Worm (Caenorhabditis elegans) whole organism, L2 larva: ENCODE data around the gene C47E12.9.

Source experiments
- C34F6.9 ChIP-seq: fragments of 150-350 bp; optimal IDR thresholded peaks from 2 replicates; lab custom pipeline; 2014; ENCODE audit warnings: missing biosample characterization, missing genetic modification characterization
- F13H6.1 ChIP-seq: sonication (generic microtip); optimal IDR thresholded peaks from 2 replicates; lab custom pipeline; 2016; ENCODE audit warnings: missing genetic modification characterization, missing compliant biosample characterization
- Y55F3AM.14 ChIP-seq: fragments of 200-800 bp; sonication (Bioruptor generic); optimal IDR thresholded peaks from 2 replicates; lab custom pipeline; 2018; ENCODE audit warnings: mild to moderate bottlenecking, missing genetic modification characterization, missing compliant biosample characterization
- alr-1 ChIP-seq: fragments of 150-350 bp; optimal IDR thresholded peaks from 2 replicates; lab custom pipeline; 2014; ENCODE audit warnings: missing biosample characterization, missing genetic modification characterization
- aly-2 ChIP-seq: fragments of 150-350 bp; optimal IDR thresholded peaks from 2 replicates; lab custom pipeline; 2014; ENCODE audit warnings: missing biosample characterization, missing genetic modification characterization
- ceh-16 ChIP-seq: fragments of 150-350 bp; optimal IDR thresholded peaks from 2 replicates; lab custom pipeline; 2014; ENCODE audit warnings: missing biosample characterization, missing genetic modification characterization
- ceh-82 ChIP-seq: fragments of 150-350 bp; optimal IDR thresholded peaks from 2 replicates; lab custom pipeline; 2014; ENCODE audit warnings: missing biosample characterization, missing genetic modification characterization
- fos-1 ChIP-seq: fragments of 150-350 bp; optimal IDR thresholded peaks from 2 replicates; lab custom pipeline; 2014; ENCODE audit warnings: missing biosample characterization, missing genetic modification characterization
- lin-11 ChIP-seq: fragments of 150-350 bp; sonication (generic microtip); optimal IDR thresholded peaks from 2 replicates; lab custom pipeline; 2014; ENCODE audit warnings: missing biosample characterization, missing genetic modification characterization, inconsistent platforms, mixed read lengths
- lin-13 ChIP-seq: fragments of 150-350 bp; optimal IDR thresholded peaks from 2 replicates; lab custom pipeline; 2014; ENCODE audit warnings: missing biosample characterization, missing genetic modification reagents, missing genetic modification characterization
- mdl-1 ChIP-seq, 2 experiments: fragments of 150-350 bp in 1 of 2; sonication (generic microtip) in 1 of 2; optimal IDR thresholded peaks; 2 replicates each; lab custom pipeline; 2017; ENCODE audit warnings: missing biosample characterization in 2 of 2, missing genetic modification characterization in 2 of 2
- nhr-12 ChIP-seq: fragments of 150-350 bp; optimal IDR thresholded peaks from 2 replicates; lab custom pipeline; 2014; ENCODE audit warnings: missing biosample characterization, missing genetic modification characterization
- nhr-129 ChIP-seq: fragments of 150-350 bp; optimal IDR thresholded peaks from 2 replicates; lab custom pipeline; 2014; ENCODE audit warnings: missing biosample characterization, missing genetic modification characterization
- nhr-25 ChIP-seq: fragments of 150-350 bp; sonication (generic microtip); optimal IDR thresholded peaks from 3 replicates; lab custom pipeline; 2014; ENCODE audit warnings: missing biosample characterization, missing genetic modification characterization
- nhr-6 ChIP-seq: fragments of 150-350 bp; optimal IDR thresholded peaks from 2 replicates; lab custom pipeline; 2014; ENCODE audit warnings: missing biosample characterization, missing genetic modification characterization
- sma-9 ChIP-seq, 2 experiments: fragments of 150-350 bp in 1 of 2; sonication (generic microtip) in 1 of 2; optimal IDR thresholded peaks; 2 replicates each; lab custom pipeline; 2014 to 2016; ENCODE audit warnings: missing genetic modification characterization in 2 of 2, mild to moderate bottlenecking in 1 of 2, missing biosample characterization in 1 of 2, missing compliant biosample characterization in 1 of 2, missing genetic modification reagents in 1 of 2, moderate library complexity in 1 of 2

C47E12.9 gene

DNA sequence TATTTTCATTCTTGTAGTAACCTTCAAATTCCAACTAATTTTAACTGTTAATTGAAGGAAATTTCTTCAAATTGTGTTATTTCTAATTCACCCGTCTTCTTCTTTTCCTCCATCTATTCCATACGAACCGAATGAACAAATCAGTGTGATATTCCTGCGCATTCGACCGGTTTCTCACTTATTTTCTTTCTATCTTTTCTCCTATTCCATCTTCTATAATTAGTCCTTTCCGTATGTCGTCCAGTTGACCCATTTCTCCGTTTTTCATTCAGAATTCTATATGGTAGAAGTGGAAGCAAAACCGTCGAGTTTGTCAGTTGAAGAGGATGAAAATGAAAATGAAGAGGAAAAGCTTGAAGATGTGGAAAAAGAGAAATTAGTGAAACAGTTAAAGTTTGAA, 35.0 kb downstream of the C47E12.9 start, which contains the start of gene magu-4:
Gene magu-4, plus strand, starts transcription at position 218 of the 400 bp plus-strand sequence.
- TF ChIP-seq nhr-25 (tag; lab: Kevin White, UChicago): peak; percentile 17
- TF ChIP-seq sma-9 (GFP tag; optimal IDR thresholded peaks at IDR 0.05; lab: Kevin White, UChicago): no peak
- TF ChIP-seq sma-9 (tag; optimal IDR thresholded peaks at IDR 0.05; lab: Kevin White, UChicago): no peak
- TF ChIP-seq nhr-129 (tag; lab: Kevin White, UChicago): no peak

DNA sequence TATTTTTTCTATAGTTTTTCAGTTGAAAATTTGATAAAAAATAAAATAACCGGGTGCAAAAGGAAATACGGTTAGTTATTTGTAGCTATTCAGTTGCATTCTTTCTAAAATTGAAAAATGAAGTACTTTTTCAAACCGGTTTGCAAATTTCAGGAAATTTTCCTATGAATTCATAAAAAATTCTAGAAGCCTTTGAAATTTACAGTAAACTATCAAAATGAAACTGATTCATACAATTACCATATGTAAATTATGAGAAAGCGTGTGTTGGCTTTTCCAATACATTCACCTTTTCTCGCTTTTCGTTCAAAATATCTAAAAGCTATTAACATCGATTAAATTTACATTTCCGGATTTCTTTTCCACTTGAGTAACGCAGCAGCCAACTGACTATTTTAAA, 42.5 kb downstream of the C47E12.9 start, which contains the start of gene ent-7:
Gene ent-7, plus strand, starts transcription at position 301 of the 400 bp plus-strand sequence.
- TF ChIP-seq Y55F3AM.14 (GFP tag; lab: Kevin White, UChicago) (no peak), nhr-12 (tag; lab: Kevin White, UChicago) (no peak), nhr-129 (tag; lab: Kevin White, UChicago) (no peak), C34F6.9 (tag; lab: Kevin White, UChicago) (no peak)
- TF ChIP-seq, all 48 proteins: peak for 0

DNA sequence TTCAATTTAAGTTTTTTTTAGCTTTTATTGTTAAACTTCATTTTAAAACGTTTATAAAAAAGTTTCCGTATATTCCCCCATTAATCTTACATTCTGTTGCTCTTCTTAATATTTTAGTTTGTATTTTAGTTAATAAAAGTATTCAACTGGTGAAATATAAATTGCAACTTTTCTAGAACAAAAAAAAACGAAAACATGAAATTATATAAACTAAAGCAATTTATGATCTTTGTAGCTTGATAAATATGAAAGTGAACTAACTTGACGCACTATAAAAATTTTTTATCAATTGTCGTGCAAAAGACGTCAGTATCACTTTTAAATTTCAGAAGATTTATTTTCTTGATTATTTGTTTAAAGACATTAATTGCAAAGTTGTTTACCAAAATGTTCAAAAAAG, 43.1 kb downstream of the C47E12.9 start, which contains the start of gene F44D12.2:
Gene F44D12.2, minus strand, starts transcription at position 101 of the 400 bp plus-strand sequence.
- TF ChIP-seq ceh-82 (tag; lab: Kevin White, UChicago) (no peak), fos-1 (tag; lab: Kevin White, UChicago) (peak; percentile 7)

DNA sequence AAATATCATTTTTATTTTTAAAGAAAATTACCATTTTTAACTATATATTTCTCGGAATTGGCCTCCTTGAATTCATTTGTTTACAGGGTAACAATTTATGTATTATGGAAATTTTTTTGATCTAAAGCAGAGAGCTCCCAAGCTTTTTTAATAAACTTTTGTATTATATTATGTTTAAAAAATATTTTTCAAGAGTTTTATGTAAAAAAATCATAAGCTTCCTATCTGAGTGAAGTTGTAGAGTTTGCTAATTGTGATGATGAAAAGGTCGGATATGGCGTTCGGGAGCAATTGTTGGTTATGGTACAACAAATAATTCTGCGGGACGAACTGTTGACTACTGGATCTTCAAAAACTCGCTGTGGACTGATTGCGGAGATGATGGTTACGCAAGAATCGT, 46.8 kb downstream of the C47E12.9 start, which contains the start of gene F44D12.19:
Gene F44D12.19, plus strand, starts transcription at position 301 of the 400 bp plus-strand sequence.
- no peak for TF ChIP-seq F13H6.1 (tag; lab: Kevin White, UChicago)
- no peak for TF ChIP-seq ceh-16 (tag; lab: Kevin White, UChicago)

DNA sequence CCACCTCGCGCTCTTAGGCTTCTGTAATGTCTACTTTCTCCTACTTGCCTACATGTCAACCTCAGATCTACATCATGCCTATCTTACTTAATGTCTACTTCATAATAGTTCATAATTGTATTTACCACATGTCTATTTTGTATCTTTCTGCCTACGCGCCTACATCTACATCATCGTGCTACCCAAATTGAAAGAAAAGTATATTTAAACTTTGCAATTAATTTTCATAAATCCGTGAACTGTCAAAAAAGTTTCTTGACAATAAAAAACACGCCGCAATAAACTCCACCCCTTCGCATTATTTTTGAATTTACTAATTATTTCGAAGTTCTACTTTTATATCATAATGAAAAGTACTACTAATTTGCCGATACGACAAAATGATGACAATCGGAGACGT, 48.5 kb downstream of the C47E12.9 start, which contains the start of gene F44D12.8:
Gene F44D12.8, plus strand, starts transcription at position 301 of the 400 bp plus-strand sequence.
- TF ChIP-seq nhr-6 (tag; lab: Kevin White, UChicago) (no peak), mdl-1 (tag; optimal IDR thresholded peaks at IDR 0.05; lab: Kevin White, UChicago) (no peak), Y55F3AM.14 (GFP tag; lab: Kevin White, UChicago) (no peak), aly-2 (tag; lab: Kevin White, UChicago) (no peak), alr-1 (tag; lab: Kevin White, UChicago) (no peak), fos-1 (tag; lab: Kevin White, UChicago) (no peak), lin-13 (no peak), lin-11 (no peak)
